Fruit fly (Drosophila melanogaster) whole organism: Measurements from ENCODE around the gene Idgf3.

Source experiments
- EcR ChIP-seq, 2 experiments: fragments of >200 bp; optimal IDR thresholded peaks; 2 replicates each; lab custom pipeline; 2017; ENCODE audit warnings: missing biosample characterization in 2 of 2, missing genetic modification characterization in 2 of 2, missing genetic modification reagents in 2 of 2
- psq ChIP-seq: fragments of >200 bp; optimal IDR thresholded peaks from 2 replicates; lab custom pipeline; 2017

DNA sequence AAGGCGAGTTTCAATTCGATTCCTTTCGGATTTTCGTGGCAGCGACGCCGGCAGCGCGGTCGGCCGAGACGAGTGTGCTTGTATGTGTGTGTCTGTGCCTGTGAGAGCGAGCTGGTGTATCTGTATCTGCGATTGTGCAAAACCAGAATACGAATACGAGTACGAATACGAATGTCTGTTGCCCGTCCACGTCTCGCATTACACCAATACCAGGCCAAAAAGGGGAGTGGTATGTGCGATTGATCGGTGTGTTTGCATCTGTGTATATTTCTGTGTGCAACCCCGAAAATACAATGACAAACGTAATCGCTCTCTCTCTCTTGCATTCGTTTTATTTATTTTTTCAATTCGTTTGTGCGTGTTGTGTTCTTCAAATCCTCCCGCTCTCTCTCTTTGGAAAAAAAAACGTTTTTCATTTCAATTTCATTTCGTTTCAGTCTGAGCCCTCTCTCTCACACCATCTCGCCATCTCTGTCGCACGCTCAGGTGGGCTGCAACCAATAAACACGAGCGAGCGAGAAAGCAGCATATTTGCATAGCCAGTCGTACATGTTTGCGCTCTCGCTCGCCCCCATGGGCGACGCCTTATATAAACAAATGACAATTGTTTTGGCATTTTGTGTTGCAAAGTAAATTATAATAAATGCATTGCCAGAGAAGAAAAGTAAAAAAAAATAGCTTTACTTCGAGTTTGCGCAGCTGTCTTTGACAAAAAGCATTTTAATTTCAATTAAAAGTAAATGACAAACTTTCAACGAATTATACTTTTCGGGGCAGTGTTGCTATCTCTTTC is 35.5 kb downstream of the Idgf3 start:
- TF ChIP-seq EcR (GFP tag; optimal IDR thresholded peaks at IDR 0.05; lab: Kevin White, UChicago): no peak
- TF ChIP-seq psq (lab: Kevin White, UChicago): no peak
